Fruit fly (Drosophila melanogaster) whole organism, embryonic: ENCODE measurements around the gene Rack1.

Experiments used
- Adf1 ChIP-seq: fragments of 200-800 bp; sonication (Bioruptor generic); IDR thresholded peaks from 2 replicates; pipeline ENCODE4 v1.3.6; 2022; ENCODE audit warnings: missing biosample characterization, missing genetic modification characterization
- CG1529 ChIP-seq: fragments of 200-800 bp; sonication (Bioruptor generic); optimal IDR thresholded peaks from 3 replicates; lab custom pipeline; 2018; ENCODE audit warnings: missing biosample characterization, missing genetic modification characterization
- CG1647 ChIP-seq: fragments of 200-800 bp; sonication (Bioruptor generic); optimal IDR thresholded peaks from 3 replicates; lab custom pipeline; 2016; ENCODE audit warnings: missing biosample characterization, missing genetic modification characterization
- CG16779 ChIP-seq: fragments of 200-800 bp; sonication (Bioruptor generic); IDR thresholded peaks from 2 replicates; pipeline ENCODE4 v1.3.6; 2022; ENCODE audit warnings: missing biosample characterization, missing genetic modification characterization
- CG17361 ChIP-seq: fragments of 200-800 bp; sonication (Bioruptor generic); IDR thresholded peaks from 3 replicates; pipeline ENCODE4 v1.3.6; 2022; ENCODE audit warnings: missing biosample characterization, missing genetic modification characterization
- CG18599 ChIP-seq: fragments of 200-800 bp; sonication (Bioruptor generic); optimal IDR thresholded peaks from 3 replicates; lab custom pipeline; 2017; ENCODE audit warnings: missing biosample characterization, missing genetic modification characterization, mild to moderate bottlenecking, moderate library complexity, missing genetic modification reagents
- CG30403 ChIP-seq: fragments of 200-800 bp; sonication (Bioruptor generic); optimal IDR thresholded peaks from 3 replicates; lab custom pipeline; 2016; ENCODE audit warnings: missing biosample characterization, missing genetic modification characterization
- CG33213 ChIP-seq: fragments of 200-800 bp; sonication (Bioruptor generic); optimal IDR thresholded peaks from 3 replicates; lab custom pipeline; 2016; ENCODE audit warnings: missing biosample characterization, missing genetic modification characterization
- CG34376 ChIP-seq: fragments of 200-800 bp; sonication (Bioruptor generic); optimal IDR thresholded peaks from 2 replicates; lab custom pipeline; 2018; ENCODE audit warnings: missing biosample characterization, mild to moderate bottlenecking, missing genetic modification characterization
- CG43689 ChIP-seq: fragments of 200-800 bp; sonication (Bioruptor generic); IDR thresholded peaks from 2 replicates; pipeline ENCODE4 v1.3.6; 2022; ENCODE audit warnings: missing biosample characterization, missing genetic modification characterization
- CG8089 ChIP-seq: fragments of 200-800 bp; sonication (Bioruptor generic); optimal IDR thresholded peaks from 3 replicates; lab custom pipeline; 2016; ENCODE audit warnings: missing biosample characterization, missing genetic modification characterization
- CG9437 ChIP-seq: fragments of 200-800 bp; sonication (Bioruptor generic); optimal IDR thresholded peaks from 2 replicates; lab custom pipeline; 2018; ENCODE audit warnings: missing biosample characterization, mild to moderate bottlenecking, missing genetic modification characterization
- CG9817 ChIP-seq: fragments of 200-800 bp; sonication (Bioruptor generic); optimal IDR thresholded peaks from 2 replicates; lab custom pipeline; 2018; ENCODE audit warnings: missing biosample characterization, mild to moderate bottlenecking, missing genetic modification characterization, moderate library complexity
- CoRest ChIP-seq: fragments of 200-800 bp; sonication (Bioruptor generic); optimal IDR thresholded peaks from 3 replicates; lab custom pipeline; 2018; ENCODE audit warnings: missing biosample characterization, mild to moderate bottlenecking, missing genetic modification characterization, moderate library complexity
- Dad ChIP-seq: fragments of 200-800 bp; sonication (Bioruptor generic); optimal IDR thresholded peaks from 3 replicates; lab custom pipeline; 2016; ENCODE audit warnings: missing biosample characterization, missing genetic modification characterization
- Fer1 ChIP-seq: fragments of 200-800 bp; sonication (Bioruptor generic); optimal IDR thresholded peaks from 2 replicates; lab custom pipeline; 2017; ENCODE audit warnings: missing biosample characterization, mild to moderate bottlenecking, missing genetic modification characterization
- HLH54F ChIP-seq: fragments of 200-800 bp; sonication (Bioruptor generic); optimal IDR thresholded peaks from 3 replicates; lab custom pipeline; 2016; ENCODE audit warnings: missing biosample characterization, missing genetic modification characterization
- Hand ChIP-seq: fragments of 200-800 bp; sonication (Bioruptor generic); optimal IDR thresholded peaks from 2 replicates; lab custom pipeline; 2017; ENCODE audit warnings: mild to moderate bottlenecking, missing biosample characterization, missing genetic modification reagents, missing genetic modification characterization
- Jarid2 ChIP-seq: fragments of 200-800 bp; sonication (Bioruptor generic); optimal IDR thresholded peaks from 3 replicates; lab custom pipeline; 2017; ENCODE audit warnings: mild to moderate bottlenecking, missing biosample characterization, missing genetic modification reagents, missing genetic modification characterization
- Med ChIP-seq: fragments of 200-800 bp; sonication (Bioruptor generic); peaks from one replicate; lab custom pipeline; 2016; ENCODE audit warnings: missing biosample characterization, missing genetic modification characterization, mild to moderate bottlenecking, inconsistent platforms, moderate library complexity
- Meics ChIP-seq: fragments of 200-800 bp; sonication (Bioruptor generic); optimal IDR thresholded peaks from 2 replicates; lab custom pipeline; 2017; ENCODE audit warnings: missing biosample characterization, mild to moderate bottlenecking, missing genetic modification characterization
- Scr ChIP-seq: fragments of 200-800 bp; sonication (Bioruptor generic); IDR thresholded peaks from 2 replicates; pipeline ENCODE4 v1.3.6; 2022; ENCODE audit warnings: missing biosample characterization, missing genetic modification characterization; ENCODE audit not compliant: partially characterized antibody
- Vsx1 ChIP-seq: fragments of 200-800 bp; sonication (Bioruptor generic); optimal IDR thresholded peaks from 2 replicates; lab custom pipeline; 2017; ENCODE audit warnings: missing biosample characterization, mild to moderate bottlenecking, missing genetic modification characterization, missing genetic modification reagents
- Xbp1 ChIP-seq: fragments of 200-800 bp; sonication (Bioruptor generic); optimal IDR thresholded peaks from 3 replicates; lab custom pipeline; 2016; ENCODE audit warnings: missing biosample characterization, mild to moderate bottlenecking, missing genetic modification characterization
- bab2 ChIP-seq: fragments of 200-800 bp; sonication (Bioruptor generic); optimal IDR thresholded peaks from 2 replicates; lab custom pipeline; 2016; ENCODE audit warnings: missing biosample characterization, missing genetic modification characterization
- bcd ChIP-seq: fragments of 200-800 bp; sonication (Bioruptor generic); optimal IDR thresholded peaks from 2 replicates; lab custom pipeline; 2017; ENCODE audit warnings: missing biosample characterization, mild to moderate bottlenecking, missing genetic modification characterization
- chif ChIP-seq, 2 experiments: fragments of 200-800 bp; sonication (Bioruptor generic); optimal IDR thresholded peaks; 3 replicates each; lab custom pipeline; 2016; ENCODE audit warnings: missing biosample characterization in 2 of 2, missing genetic modification characterization in 2 of 2
- chm ChIP-seq: fragments of 200-800 bp; sonication (Bioruptor generic); IDR thresholded peaks from 2 replicates; pipeline ENCODE4 v1.3.6; 2022; ENCODE audit warnings: missing biosample characterization, missing genetic modification characterization
- cwo ChIP-seq: fragments of 200-800 bp; sonication (Bioruptor generic); optimal IDR thresholded peaks from 3 replicates; lab custom pipeline; 2017; ENCODE audit warnings: missing biosample characterization, missing genetic modification characterization, mild to moderate bottlenecking, moderate library complexity, missing genetic modification reagents
- esg ChIP-seq: fragments of 200-800 bp; sonication (Bioruptor generic); conservative IDR thresholded peaks from 2 replicates; pipeline ENCODE4 v1.3.6; 2022; ENCODE audit warnings: missing biosample characterization, missing genetic modification characterization
- exex ChIP-seq: fragments of 200-800 bp; sonication (Bioruptor generic); optimal IDR thresholded peaks from 4 replicates; lab custom pipeline; 2018; ENCODE audit warnings: missing biosample characterization, mild to moderate bottlenecking, missing genetic modification characterization, moderate library complexity
- gce ChIP-seq: fragments of 200-800 bp; sonication (Bioruptor generic); IDR thresholded peaks from 3 replicates; pipeline ENCODE4 v1.3.6; 2022; ENCODE audit warnings: missing biosample characterization, missing genetic modification characterization
- hbn ChIP-seq: fragments of 200-800 bp; sonication (Bioruptor generic); IDR thresholded peaks from 2 replicates; pipeline ENCODE4 v1.3.6; 2022; ENCODE audit warnings: missing biosample characterization, missing genetic modification characterization; ENCODE audit not compliant: partially characterized antibody
- ken ChIP-seq: fragments of 200-800 bp; sonication (Bioruptor generic); IDR thresholded peaks from 3 replicates; pipeline ENCODE4 v1.3.6; 2022; ENCODE audit warnings: missing biosample characterization, missing genetic modification characterization
- lab ChIP-seq: fragments of 200-800 bp; sonication (Bioruptor generic); optimal IDR thresholded peaks from 3 replicates; lab custom pipeline; 2017; ENCODE audit warnings: missing biosample characterization, missing genetic modification characterization, mild to moderate bottlenecking, moderate library complexity, missing genetic modification reagents
- lilli ChIP-seq: fragments of 200-800 bp; sonication (Bioruptor generic); optimal IDR thresholded peaks from 3 replicates; lab custom pipeline; 2016; ENCODE audit warnings: missing biosample characterization, missing genetic modification characterization
- mld ChIP-seq: fragments of 200-800 bp; sonication (Bioruptor generic); IDR thresholded peaks from 3 replicates; pipeline ENCODE4 v1.3.6; 2022; ENCODE audit warnings: missing biosample characterization, missing genetic modification characterization; ENCODE audit not compliant: partially characterized antibody
- onecut ChIP-seq: fragments of 200-800 bp; sonication (Bioruptor generic); IDR thresholded peaks from 2 replicates; pipeline ENCODE4 v1.3.6; 2022; ENCODE audit warnings: missing biosample characterization, missing genetic modification characterization
- sd ChIP-seq: fragments of 200-800 bp; sonication (Bioruptor generic); optimal IDR thresholded peaks from 3 replicates; lab custom pipeline; 2018; ENCODE audit warnings: missing biosample characterization, mild to moderate bottlenecking, missing genetic modification characterization, moderate library complexity
- sens ChIP-seq: fragments of 200-800 bp; sonication (Bioruptor generic); peaks from one replicate; lab custom pipeline; 2016; ENCODE audit warnings: missing biosample characterization, missing genetic modification characterization
- sob ChIP-seq: fragments of 200-800 bp; sonication (Bioruptor generic); IDR thresholded peaks from 2 replicates; pipeline ENCODE4 v1.3.6; 2022; ENCODE audit warnings: missing biosample characterization, missing genetic modification characterization
- sug ChIP-seq: fragments of 200-800 bp; optimal IDR thresholded peaks from 2 replicates; lab custom pipeline; 2019; ENCODE audit warnings: missing biosample characterization, mild to moderate bottlenecking, missing genetic modification characterization, moderate library complexity
- tx ChIP-seq: fragments of 200-800 bp; sonication (Bioruptor generic); optimal IDR thresholded peaks from 2 replicates; lab custom pipeline; 2016; ENCODE audit warnings: missing biosample characterization, missing genetic modification characterization

Rack1 gene

DNA sequence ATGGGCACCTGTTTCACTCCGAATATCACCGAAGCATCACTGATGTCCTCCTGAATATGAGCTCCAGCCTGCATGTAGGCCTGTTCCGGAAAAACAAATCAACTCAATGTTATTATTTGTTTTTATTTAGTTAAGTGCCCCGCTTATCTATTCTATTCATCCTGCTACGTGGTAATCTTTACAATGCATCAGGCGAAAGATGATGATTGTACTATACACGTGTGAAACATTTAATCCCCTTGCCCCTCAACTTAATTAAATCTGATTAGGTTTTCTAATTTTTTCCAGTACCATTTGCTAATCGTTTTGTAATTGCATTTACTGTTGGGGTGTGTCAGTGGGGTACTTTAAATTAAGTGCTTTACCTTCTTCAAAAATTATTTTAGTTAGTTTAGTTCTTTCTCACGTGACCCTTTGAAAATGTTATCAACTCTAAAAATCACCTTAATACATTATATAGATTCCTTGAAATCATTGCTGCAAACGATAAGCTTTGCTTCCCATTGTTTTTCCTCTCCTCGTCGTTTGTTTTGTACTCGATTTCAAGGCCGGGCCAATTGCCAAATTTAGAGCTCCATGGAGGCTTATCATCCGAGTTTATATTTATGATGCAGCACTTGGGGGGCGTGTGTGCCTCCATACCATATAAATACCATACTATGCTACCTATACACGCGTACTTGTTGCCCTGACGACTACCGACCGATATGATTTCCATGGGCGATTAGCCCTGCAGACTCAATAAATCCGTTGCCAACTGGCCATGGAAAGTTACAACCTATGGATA lies 32.2 kb downstream of the Rack1 start:
- no peak for TF ChIP-seq chm (GFP tag; lab: Robert Waterston, UW)
- TF ChIP-seq CG34376 (GFP tag; lab: Kevin White, UChicago): peak; percentile 27
- TF ChIP-seq CG18599 (GFP tag; lab: Kevin White, UChicago): no peak
- TF ChIP-seq sens (GFP tag; lab: Kevin White, UChicago): peak; percentile 14
- peak; percentile 19 for TF ChIP-seq Med (GFP tag; lab: Kevin White, UChicago)
- TF ChIP-seq CG17361 (GFP tag; lab: Robert Waterston, UW): no peak
- no peak for TF ChIP-seq bab2 (GFP tag; lab: Kevin White, UChicago)
- TF ChIP-seq sug (tag; lab: Kevin White, UChicago): peak; percentile 94
- TF ChIP-seq cwo (GFP tag; lab: Kevin White, UChicago): peak; percentile 69
- peak; percentile 68 for TF ChIP-seq exex (tag; lab: Kevin White, UChicago)
- no peak for TF ChIP-seq CG1647 (GFP tag; lab: Kevin White, UChicago)
- TF ChIP-seq tx (GFP tag; lab: Kevin White, UChicago): no peak
- TF ChIP-seq CG33213: no peak

DNA sequence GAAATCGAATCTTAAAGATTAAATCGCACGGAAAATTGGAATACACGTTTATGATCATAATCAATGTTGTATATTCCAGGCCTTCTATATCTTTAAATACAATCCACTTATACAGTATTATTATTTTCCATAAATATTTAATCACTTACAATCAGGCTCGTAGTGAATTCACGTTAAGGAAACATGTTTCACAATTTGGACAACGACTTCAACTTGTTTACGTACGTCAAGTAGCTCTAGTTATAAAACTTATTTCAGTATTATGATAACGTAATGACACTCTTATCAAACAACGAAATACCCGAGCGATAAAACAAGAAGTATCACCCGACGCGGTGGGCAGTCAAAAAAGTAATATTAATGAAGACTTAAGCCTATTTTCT lies 35.8 kb downstream of the Rack1 start:
- TF ChIP-seq exex (tag; lab: Kevin White, UChicago): peak; percentile 54
- peak; percentile 5 for TF ChIP-seq CG18599 (GFP tag; lab: Kevin White, UChicago)
- TF ChIP-seq CG9437 (GFP tag; lab: Kevin White, UChicago): peak; percentile 43
- TF ChIP-seq lab (GFP tag; lab: Kevin White, UChicago): peak; percentile 20
- no peak for TF ChIP-seq bcd (GFP tag; lab: Kevin White, UChicago)
- TF ChIP-seq esg (GFP tag; lab: Robert Waterston, UW): no peak

DNA sequence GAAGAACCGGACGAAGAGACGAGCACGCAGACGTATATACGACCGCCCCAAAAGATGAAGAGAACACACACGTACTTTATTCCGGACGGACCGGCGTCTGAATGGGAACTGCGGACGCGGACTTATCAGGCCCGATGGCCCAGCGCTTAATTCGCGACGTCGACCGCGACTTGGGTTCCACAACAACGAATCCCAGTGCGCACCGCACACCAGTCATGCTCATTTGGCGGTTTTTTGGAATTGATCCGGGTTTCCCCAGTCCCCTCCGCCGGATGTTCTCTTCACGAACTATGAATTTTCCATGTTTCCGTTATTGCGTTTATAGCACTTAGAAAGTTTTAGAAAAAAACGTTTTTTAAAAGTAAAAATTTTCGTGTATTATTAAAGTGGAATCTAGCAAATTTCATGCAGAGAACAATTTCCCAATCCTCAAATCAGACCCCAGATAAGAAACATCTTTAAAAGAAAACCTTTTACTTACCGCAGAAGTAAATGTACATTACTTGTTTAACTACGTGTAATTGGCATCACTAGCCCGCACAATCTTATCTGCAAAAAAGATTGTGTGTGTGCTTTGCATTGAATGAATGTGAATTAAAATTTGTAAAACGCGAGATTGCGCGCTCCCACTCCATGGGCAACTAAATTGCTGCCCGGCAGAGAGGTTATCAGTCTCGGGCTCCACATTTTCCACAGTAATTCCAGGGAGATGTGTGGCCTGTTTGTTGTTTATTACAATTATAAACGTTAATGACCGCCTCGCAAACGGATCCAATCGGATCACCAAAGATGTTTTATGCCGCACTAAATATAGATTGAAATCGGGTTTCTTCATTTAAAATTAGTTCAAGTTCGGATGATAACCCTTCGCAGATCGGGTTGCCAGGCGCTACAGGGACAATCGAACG lies 36.4 kb downstream of the Rack1 start, which contains the start of gene CG7149:
CG7149 (minus strand) TSS at position 110 of the 908 bp plus-strand sequence.
- TF ChIP-seq HLH54F (GFP tag; lab: Kevin White, UChicago): peak; percentile 5
- TF ChIP-seq CG9817 (tag; lab: Kevin White, UChicago): peak; percentile 10
- TF ChIP-seq lilli (GFP tag; lab: Kevin White, UChicago): peak; percentile 44
- TF ChIP-seq Meics: peak; percentile 33
- TF ChIP-seq CoRest: peak; percentile 35
- TF ChIP-seq CG16779 (GFP tag; lab: Robert Waterston, UW): 0 out of 2 replicates have a peak, but pooled peaks have one; percentile 27
- peak; percentile 23; the same call in 1 of the 2 replicates for TF ChIP-seq sob (GFP tag; lab: Robert Waterston, UW)
- TF ChIP-seq cwo (GFP tag; lab: Kevin White, UChicago): peak; percentile 57
- TF ChIP-seq Dad (GFP tag; lab: Kevin White, UChicago): no peak
- no peak for TF ChIP-seq onecut (GFP tag; lab: Robert Waterston, UW)
- TF ChIP-seq Fer1 (GFP tag; lab: Kevin White, UChicago): peak; percentile 23
- peak; percentile 25 for TF ChIP-seq sd (tag; lab: Kevin White, UChicago)
- peak; percentile 88 for TF ChIP-seq sug (tag; lab: Kevin White, UChicago)
- peak; percentile 59 for TF ChIP-seq Jarid2
- peak; percentile 41 for TF ChIP-seq Xbp1 (GFP tag; lab: Kevin White, UChicago)
- no peak for TF ChIP-seq Scr (GFP tag; lab: Robert Waterston, UW)
- no peak for TF ChIP-seq hbn (GFP tag; lab: Robert Waterston, UW)
- TF ChIP-seq ken (GFP tag; lab: Robert Waterston, UW): peak; percentile 42; the same call in 1 of the 3 replicates
- peak in 1 of 2 experiments; percentile 21 for TF ChIP-seq chif (GFP tag; optimal IDR thresholded peaks at IDR 0.05; lab: Kevin White, UChicago)
- no peak for TF ChIP-seq mld (GFP tag; lab: Robert Waterston, UW)
- peak; percentile 7 for TF ChIP-seq CG1529 (GFP tag; lab: Kevin White, UChicago)
- TF ChIP-seq CG8089 (GFP tag; lab: Kevin White, UChicago): no peak
- peak; percentile 40 for TF ChIP-seq Hand (GFP tag; lab: Kevin White, UChicago)
- TF ChIP-seq Vsx1 (GFP tag; lab: Kevin White, UChicago): peak; percentile 39
- peak; percentile 33 for TF ChIP-seq CG30403 (GFP tag; lab: Kevin White, UChicago)
- peak; percentile 94 for TF ChIP-seq Adf1 (GFP tag; lab: Robert Waterston, UW)
- 0 out of 3 replicates have a peak, but pooled peaks have one; percentile 26 for TF ChIP-seq gce (GFP tag; lab: Robert Waterston, UW)
- TF ChIP-seq CG43689: no peak
